Worm (Caenorhabditis elegans) whole organism, mixed stage, embryonic: ENCODE results near the gene ZK1320.7.
A peak's percentile ranks its signal among the peaks of the same experiment; 100 is the strongest.

Source experiments
- M03D4.4 ChIP-seq: sonication (generic microtip); optimal IDR thresholded peaks from 2 replicates; lab custom pipeline; 2017; ENCODE audit warnings: mild to moderate bottlenecking, missing genetic modification characterization, missing compliant biosample characterization
- bed-3 ChIP-seq: fragments of 200-800 bp; sonication (Bioruptor generic); optimal IDR thresholded peaks from 3 replicates; lab custom pipeline; 2018; ENCODE audit warnings: mild to moderate bottlenecking, missing genetic modification characterization, moderate library complexity, missing compliant biosample characterization
- blmp-1 ChIP-seq: fragments of 150-350 bp; optimal IDR thresholded peaks from 2 replicates; lab custom pipeline; 2014; ENCODE audit warnings: missing biosample characterization, missing genetic modification characterization
- ceh-83 ChIP-seq: fragments of 200-800 bp; sonication (Bioruptor generic); optimal IDR thresholded peaks from 2 replicates; lab custom pipeline; 2018; ENCODE audit warnings: mild to moderate bottlenecking, missing genetic modification characterization, missing compliant biosample characterization
- ces-1 ChIP-seq: fragments of 150-350 bp; optimal IDR thresholded peaks from 2 replicates; lab custom pipeline; 2014; ENCODE audit warnings: missing biosample characterization, missing genetic modification reagents, missing genetic modification characterization
- cnd-1 ChIP-seq: fragments of 200-800 bp; sonication (Bioruptor generic); optimal IDR thresholded peaks from 2 replicates; lab custom pipeline; 2018; ENCODE audit warnings: mild to moderate bottlenecking, missing genetic modification characterization, missing compliant biosample characterization
- elt-1 ChIP-seq: sonication (generic microtip); optimal IDR thresholded peaks from 2 replicates; lab custom pipeline; 2017; ENCODE audit warnings: missing genetic modification characterization, mild to moderate bottlenecking, missing compliant biosample characterization, antibody characterized with exemption, moderate library complexity, borderline replicate concordance; ENCODE audit not compliant: insufficient read depth
- elt-3 ChIP-seq: fragments of 150-350 bp; optimal IDR thresholded peaks from 2 replicates; lab custom pipeline; 2014; ENCODE audit warnings: missing biosample characterization, missing genetic modification characterization
- flh-1 ChIP-seq: fragments of 200-800 bp; sonication (Bioruptor generic); optimal IDR thresholded peaks from 2 replicates; lab custom pipeline; 2018; ENCODE audit warnings: mild to moderate bottlenecking, missing genetic modification characterization, moderate library complexity, missing compliant biosample characterization
- ham-2 ChIP-seq: fragments of 200-800 bp; sonication (Bioruptor generic); optimal IDR thresholded peaks from 2 replicates; lab custom pipeline; 2018; ENCODE audit warnings: mild to moderate bottlenecking, missing genetic modification characterization, missing compliant biosample characterization
- hlh-1 ChIP-seq: fragments of 150-350 bp; optimal IDR thresholded peaks from 2 replicates; lab custom pipeline; 2014; ENCODE audit warnings: missing biosample characterization, missing genetic modification reagents, missing genetic modification characterization
- lin-13 ChIP-seq: fragments of 150-350 bp; optimal IDR thresholded peaks from 2 replicates; lab custom pipeline; 2014; ENCODE audit warnings: missing biosample characterization, missing genetic modification characterization
- lin-32 ChIP-seq: fragments of 200-800 bp; sonication (Bioruptor generic); optimal IDR thresholded peaks from 2 replicates; lab custom pipeline; 2018; ENCODE audit warnings: mild to moderate bottlenecking, missing genetic modification characterization, missing compliant biosample characterization
- lsy-2 ChIP-seq: fragments of 150-350 bp; optimal IDR thresholded peaks from 2 replicates; lab custom pipeline; 2014; ENCODE audit warnings: missing biosample characterization, missing genetic modification characterization
- mep-1 ChIP-seq: fragments of 150-350 bp; optimal IDR thresholded peaks from 2 replicates; lab custom pipeline; 2017; ENCODE audit warnings: missing biosample characterization, missing genetic modification reagents, missing genetic modification characterization, inconsistent platforms
- nhr-12 ChIP-seq: fragments of 150-350 bp; optimal IDR thresholded peaks from 2 replicates; lab custom pipeline; 2014; ENCODE audit warnings: missing biosample characterization, missing genetic modification characterization
- nhr-2 ChIP-seq: fragments of 150-350 bp; optimal IDR thresholded peaks from 2 replicates; lab custom pipeline; 2014; ENCODE audit warnings: missing biosample characterization, missing genetic modification characterization
- nhr-237 ChIP-seq: fragments of 150-350 bp; optimal IDR thresholded peaks from 2 replicates; lab custom pipeline; 2014; ENCODE audit warnings: missing biosample characterization, missing genetic modification characterization
- nhr-28 ChIP-seq: fragments of 150-350 bp; optimal IDR thresholded peaks from 2 replicates; lab custom pipeline; 2014; ENCODE audit warnings: missing biosample characterization, missing genetic modification characterization
- nhr-76 ChIP-seq: sonication (generic microtip); optimal IDR thresholded peaks from 2 replicates; lab custom pipeline; 2017; ENCODE audit warnings: missing biosample characterization, missing genetic modification characterization
- pha-4 ChIP-seq: fragments of 150-350 bp; optimal IDR thresholded peaks from 2 replicates; lab custom pipeline; 2018; ENCODE audit warnings: missing biosample characterization, missing genetic modification reagents, missing genetic modification characterization
- sem-2 ChIP-seq: fragments of 200-800 bp; sonication (Bioruptor generic); optimal IDR thresholded peaks from 2 replicates; lab custom pipeline; 2018; ENCODE audit warnings: mild to moderate bottlenecking, missing genetic modification characterization, missing compliant biosample characterization
- snpc-4 ChIP-seq: fragments of 150-350 bp; optimal IDR thresholded peaks from 2 replicates; lab custom pipeline; 2014; ENCODE audit warnings: missing biosample characterization, missing genetic modification characterization
- sptf-1 ChIP-seq: sonication (generic microtip); optimal IDR thresholded peaks from 2 replicates; lab custom pipeline; 2017; ENCODE audit warnings: mild to moderate bottlenecking, missing genetic modification characterization, moderate library complexity, missing compliant biosample characterization
- tbx-8 ChIP-seq: fragments of 200-800 bp; sonication (Bioruptor generic); optimal IDR thresholded peaks from 2 replicates; lab custom pipeline; 2018; ENCODE audit warnings: mild to moderate bottlenecking, missing genetic modification characterization, moderate library complexity, missing compliant biosample characterization
- unc-120 ChIP-seq: sonication (generic microtip); optimal IDR thresholded peaks from 2 replicates; lab custom pipeline; 2017; ENCODE audit warnings: missing genetic modification characterization, missing compliant biosample characterization; ENCODE audit not compliant: poor library complexity, severe bottlenecking
- unc-39 ChIP-seq: fragments of 150-350 bp; optimal IDR thresholded peaks from 2 replicates; lab custom pipeline; 2014; ENCODE audit warnings: missing biosample characterization, missing genetic modification characterization
- unc-62 ChIP-seq: fragments of 150-350 bp; optimal IDR thresholded peaks from 2 replicates; lab custom pipeline; 2014; ENCODE audit warnings: missing biosample characterization, missing genetic modification reagents, missing genetic modification characterization
- zip-8 ChIP-seq: fragments of 150-350 bp; optimal IDR thresholded peaks from 2 replicates; lab custom pipeline; 2014; ENCODE audit warnings: missing biosample characterization, missing genetic modification characterization
- ztf-11 ChIP-seq: fragments of 150-350 bp; optimal IDR thresholded peaks from 2 replicates; lab custom pipeline; 2014; ENCODE audit warnings: missing biosample characterization, missing genetic modification characterization

ZK1320.7 gene

ce11 chrII:9671308-9671707, at the start of gene ZK1320.7:
Gene ZK1320.7 (plus strand): TSS chrII:9671608.
- TF ChIP-seq elt-3, result no peak
- TF ChIP-seq cnd-1 (tag; lab: Kevin White, UChicago), result no peak
- no peak for TF ChIP-seq nhr-2 (tag; lab: Kevin White, UChicago)
- no peak for TF ChIP-seq M03D4.4 (tag; lab: Kevin White, UChicago)
- TF ChIP-seq flh-1 (GFP tag; lab: Kevin White, UChicago), result no peak
- TF ChIP-seq ztf-11 (tag; lab: Kevin White, UChicago), result no peak
- TF ChIP-seq blmp-1, result no peak
- TF ChIP-seq hlh-1 (tag; lab: Kevin White, UChicago), result no peak
- no peak for TF ChIP-seq unc-62
- TF ChIP-seq sem-2 (GFP tag; lab: Kevin White, UChicago), result no peak

ce11 chrII:9621913-9622348, 49.5 kb upstream of the ZK1320.7 start:
- TF ChIP-seq nhr-237, result no peak
- no peak for TF ChIP-seq sem-2 (GFP tag; lab: Kevin White, UChicago)
- TF ChIP-seq unc-120 (tag; lab: Kevin White, UChicago), result no peak
- TF ChIP-seq elt-1 (tag; lab: Kevin White, UChicago), result no peak
- no peak for TF ChIP-seq ham-2
- no peak for TF ChIP-seq ceh-83 (GFP tag; lab: Kevin White, UChicago)
- no peak for TF ChIP-seq lin-32 (GFP tag; lab: Kevin White, UChicago)
- TF ChIP-seq blmp-1, result no peak
- TF ChIP-seq zip-8 (tag; lab: Kevin White, UChicago), result no peak
- TF ChIP-seq M03D4.4 (tag; lab: Kevin White, UChicago), result no peak
- TF ChIP-seq, all 35 proteins: peak for 0

- TF ChIP-seq ces-1 (GFP tag; lab: Kevin White, UChicago), result peak; percentile 10
- TF ChIP-seq tbx-8 (GFP tag; lab: Kevin White, UChicago), result no peak
- no peak for TF ChIP-seq hlh-1 (tag; lab: Kevin White, UChicago)
- no peak for TF ChIP-seq nhr-2 (tag; lab: Kevin White, UChicago)
- TF ChIP-seq sem-2 (GFP tag; lab: Kevin White, UChicago), result no peak
- TF ChIP-seq unc-39 (tag; lab: Kevin White, UChicago), result no peak
- no peak for TF ChIP-seq nhr-28 (tag; lab: Kevin White, UChicago)
- no peak for TF ChIP-seq bed-3 (GFP tag; lab: Kevin White, UChicago)
- no peak for TF ChIP-seq nhr-12
- TF ChIP-seq unc-62, result no peak
- peak; percentile 8 for TF ChIP-seq mep-1
- TF ChIP-seq nhr-237, result no peak
These were observed 47.2 kb upstream of the ZK1320.7 start, which contains the start of the genes dnj-20 and ZK1307.8 for ce11 chrII:9624110-9624695. Gene dnj-20 (minus strand): TSS chrII:9624176. Gene ZK1307.8 (plus strand): TSS chrII:9624613.

- TF ChIP-seq lin-13 (tag; lab: Kevin White, UChicago), result no peak
- TF ChIP-seq nhr-2 (tag; lab: Kevin White, UChicago), result no peak
- TF ChIP-seq tbx-8 (GFP tag; lab: Kevin White, UChicago), result no peak
- no peak for TF ChIP-seq ztf-11 (tag; lab: Kevin White, UChicago)
- TF ChIP-seq pha-4 (tag; lab: Kevin White, UChicago), result no peak
- TF ChIP-seq nhr-76 (tag; lab: Kevin White, UChicago), result no peak
- no peak for TF ChIP-seq ceh-83 (GFP tag; lab: Kevin White, UChicago)
- no peak for TF ChIP-seq nhr-28 (tag; lab: Kevin White, UChicago)
- TF ChIP-seq ces-1 (GFP tag; lab: Kevin White, UChicago), result no peak
- TF ChIP-seq unc-39 (tag; lab: Kevin White, UChicago), result no peak
- TF ChIP-seq blmp-1, result no peak
- TF ChIP-seq lsy-2 (tag; lab: Kevin White, UChicago), result no peak
These were observed 45.5 kb upstream of the ZK1320.7 start for ce11 chrII:9625930-9626329.

- no peak for TF ChIP-seq nhr-76 (tag; lab: Kevin White, UChicago)
- no peak for TF ChIP-seq flh-1 (GFP tag; lab: Kevin White, UChicago)
- no peak for TF ChIP-seq mep-1
- TF ChIP-seq ces-1 (GFP tag; lab: Kevin White, UChicago), result no peak
- no peak for TF ChIP-seq elt-3
- no peak for TF ChIP-seq sptf-1 (tag; lab: Kevin White, UChicago)
- TF ChIP-seq snpc-4, result no peak
- TF ChIP-seq elt-1 (tag; lab: Kevin White, UChicago), result no peak
- no peak for TF ChIP-seq bed-3 (GFP tag; lab: Kevin White, UChicago)
These were observed 35.1 kb upstream of the ZK1320.7 start, which contains the start of gene ZK1307.7 for ce11 chrII:9636300-9636699. Gene ZK1307.7 (plus strand): TSS chrII:9636600.
